Fruit fly (Drosophila melanogaster): ENCODE data around the gene CG18764.

Gene CG18764

dm6 chr3R:11678016-11678415 is 51.3 kb downstream of the CG18764 start, which contains the start of gene CG18476 (continued):
- no peak for TF ChIP-seq tll (GFP tag; optimal IDR thresholded peaks at IDR 0.05)
- peak; percentile 76 to 89 for TF ChIP-seq dpn (GFP tag; optimal IDR thresholded peaks at IDR 0.05)
- peak; percentile 71 for TF ChIP-seq chn (GFP tag; optimal IDR thresholded peaks at IDR 0.05)
- TF ChIP-seq Oli (tag; optimal IDR thresholded peaks at IDR 0.05), result peak; percentile 91
- TF ChIP-seq Usf (GFP tag; optimal IDR thresholded peaks at IDR 0.05), result peak; percentile 81
- peak; percentile 59 for TF ChIP-seq CG3065 (GFP tag; optimal IDR thresholded peaks at IDR 0.05)
- TF ChIP-seq CG30020 (tag; optimal IDR thresholded peaks at IDR 0.05), result peak; percentile 77
- peak; percentile 95 for TF ChIP-seq CG18476 (GFP tag; optimal IDR thresholded peaks at IDR 0.05)
- TF ChIP-seq kay (GFP tag; optimal IDR thresholded peaks at IDR 0.05), result peak; percentile 84
- TF ChIP-seq NfI (GFP tag; optimal IDR thresholded peaks at IDR 0.05), result peak; percentile 88
- TF ChIP-seq CG9932 (GFP tag; IDR thresholded peaks at IDR 0.05), result peak; percentile 91
- no peak for TF ChIP-seq hkb (optimal IDR thresholded peaks at IDR 0.05)
- peak; percentile 94 for TF ChIP-seq hkb (GFP tag; IDR thresholded peaks at IDR 0.05)
- TF ChIP-seq CG10543 (GFP tag; optimal IDR thresholded peaks at IDR 0.05), result peak; percentile 66
- TF ChIP-seq fd102C (GFP tag; optimal IDR thresholded peaks at IDR 0.05), result peak; percentile 6
- TF ChIP-seq cato (GFP tag; optimal IDR thresholded peaks at IDR 0.05; ENCODE audit: borderline replicate concordance), result peak; percentile 55
- peak; percentile 90 for TF ChIP-seq Asciz (GFP tag; optimal IDR thresholded peaks at IDR 0.05)
- TF ChIP-seq pita (GFP tag; optimal IDR thresholded peaks at IDR 0.05), result no peak
- TF ChIP-seq CG11456 (GFP tag; IDR thresholded peaks at IDR 0.05), result peak; percentile 92
- TF ChIP-seq Lim3 (GFP tag; IDR thresholded peaks at IDR 0.05), result peak; percentile 43; the same call in 1 of the 2 replicates
- no peak for TF ChIP-seq Dll (GFP tag; IDR thresholded peaks at IDR 0.05; ENCODE audit: partially characterized antibody)
- peak; percentile 83 for TF ChIP-seq rib (GFP tag; IDR thresholded peaks at IDR 0.05)
- TF ChIP-seq ewg (GFP tag; optimal IDR thresholded peaks at IDR 0.05), result peak; percentile 75
- no peak for TF ChIP-seq nerfin-2 (GFP tag; IDR thresholded peaks at IDR 0.05; ENCODE audit: partially characterized antibody)
- TF ChIP-seq CG12659 (GFP tag; optimal IDR thresholded peaks at IDR 0.05), result peak; percentile 94
- TF ChIP-seq gfzf (GFP tag; optimal IDR thresholded peaks at IDR 0.05), result peak; percentile 75
- TF ChIP-seq CG6175 (GFP tag; IDR thresholded peaks at IDR 0.05), result peak; percentile 86
- peak; percentile 75 for TF ChIP-seq CG1529 (GFP tag; optimal IDR thresholded peaks at IDR 0.05)
- TF ChIP-seq CG9797 (GFP tag; optimal IDR thresholded peaks at IDR 0.05), result peak; percentile 47
- peak; percentile 33 for TF ChIP-seq CG8089 (GFP tag; optimal IDR thresholded peaks at IDR 0.05)
- TF ChIP-seq sens-2 (GFP tag; IDR thresholded peaks at IDR 0.05), result peak; percentile 62
- TF ChIP-seq Hr3 (GFP tag; optimal IDR thresholded peaks at IDR 0.05), result peak; percentile 86
- peak; percentile 78 for TF ChIP-seq CG8290 (GFP tag; optimal IDR thresholded peaks at IDR 0.05)
- peak in 1 of 2 experiments; percentile 63 for TF ChIP-seq CG8290 (tag; optimal IDR thresholded peaks at IDR 0.05)
- TF ChIP-seq yki (optimal IDR thresholded peaks at IDR 0.05), result no peak
- TF ChIP-seq CG9609 (GFP tag; optimal IDR thresholded peaks at IDR 0.05), result peak; percentile 61
- TF ChIP-seq sens (GFP tag), result peak; percentile 96
- peak; percentile 77 for TF ChIP-seq CG15514 (GFP tag; optimal IDR thresholded peaks at IDR 0.05)
- TF ChIP-seq gsb (GFP tag; IDR thresholded peaks at IDR 0.05), result peak; percentile 73
- TF ChIP-seq CG5180 (GFP tag; optimal IDR thresholded peaks at IDR 0.05), result peak; percentile 74
- TF ChIP-seq tin (GFP tag; optimal IDR thresholded peaks at IDR 0.05), result peak; percentile 89
- peak; percentile 87 for TF ChIP-seq CG32767 (GFP tag; IDR thresholded peaks at IDR 0.05)
- TF ChIP-seq Adf1 (GFP tag; IDR thresholded peaks at IDR 0.05), result peak; percentile 73
- TF ChIP-seq pfk (GFP tag; optimal IDR thresholded peaks at IDR 0.05), result no peak
- peak; percentile 21 for TF ChIP-seq repo (GFP tag; optimal IDR thresholded peaks at IDR 0.05)
- TF ChIP-seq sima (GFP tag; optimal IDR thresholded peaks at IDR 0.05), result no peak
- TF ChIP-seq CG11398 (GFP tag; optimal IDR thresholded peaks at IDR 0.05), result no peak
- peak; percentile 80 for TF ChIP-seq mam (GFP tag; optimal IDR thresholded peaks at IDR 0.05)
- peak; percentile 96 for TF ChIP-seq dysf (GFP tag; IDR thresholded peaks at IDR 0.05)
- TF ChIP-seq lab (GFP tag; optimal IDR thresholded peaks at IDR 0.05), result peak; percentile 93
- TF ChIP-seq HLHmδ (GFP tag; optimal IDR thresholded peaks at IDR 0.05), result no peak
- TF ChIP-seq Doc3 (GFP tag; IDR thresholded peaks at IDR 0.05; ENCODE audit: partially characterized antibody), result no peak
